Fruit fly (Drosophila melanogaster) whole organism: ENCODE results near the gene Past1.

ENCODE experiments used
- CG8478 ChIP-seq: fragments of >200 bp; optimal IDR thresholded peaks from 2 replicates; lab custom pipeline; 2018; ENCODE audit warnings: inconsistent platforms
- pan ChIP-seq: fragments of >200 bp; optimal IDR thresholded peaks from 2 replicates; lab custom pipeline; 2017

DNA sequence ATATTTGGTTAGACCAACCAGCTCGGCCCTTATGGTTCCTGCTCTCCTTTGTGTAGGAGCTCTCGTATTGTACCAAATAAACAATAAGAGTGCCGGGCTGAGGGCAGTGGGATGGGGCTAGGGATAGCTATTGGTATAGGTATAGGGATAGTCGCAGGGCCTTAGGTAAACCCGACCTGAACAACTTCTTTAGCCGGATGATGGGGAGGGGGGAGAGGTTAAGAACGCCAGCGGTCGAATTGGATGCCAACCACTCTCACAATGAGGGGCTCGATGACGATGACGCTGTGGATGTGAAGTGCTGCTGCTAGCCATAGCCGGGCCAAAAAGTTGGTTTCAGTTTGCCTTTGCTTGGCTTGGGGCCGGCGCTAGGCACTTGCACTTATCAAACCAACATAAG lies 49.8 kb upstream of the Past1 start:
- TF ChIP-seq pan (lab: Kevin White, UChicago) (no peak), CG8478 (lab: Kevin White, UChicago) (no peak)
